Fruit fly (Drosophila melanogaster) whole organism, pupa: ENCODE measurements around the gene Papst2.

Experiments used
- CG13204 ChIP-seq: fragments of 200-800 bp; sonication (Bioruptor generic); optimal IDR thresholded peaks from 2 replicates; lab custom pipeline; 2018; ENCODE audit warnings: missing biosample characterization, mild to moderate bottlenecking, missing genetic modification characterization, moderate library complexity
- CG32121 ChIP-seq: fragments of 200-800 bp; sonication (Bioruptor generic); IDR thresholded peaks from 2 replicates; pipeline ENCODE4 v1.3.6; 2022; ENCODE audit warnings: missing biosample characterization, missing genetic modification characterization
- CG8159 ChIP-seq: fragments of 200-800 bp; sonication (Bioruptor generic); optimal IDR thresholded peaks from 3 replicates; lab custom pipeline; 2018; ENCODE audit warnings: missing biosample characterization, mild to moderate bottlenecking, missing genetic modification characterization, moderate library complexity
- CG8301 ChIP-seq: fragments of 200-800 bp; sonication (Bioruptor generic); optimal IDR thresholded peaks from 2 replicates; lab custom pipeline; 2018; ENCODE audit warnings: missing biosample characterization, mild to moderate bottlenecking, missing genetic modification characterization
- D1 ChIP-seq: fragments of 200-800 bp; sonication (Bioruptor generic); optimal IDR thresholded peaks from 2 replicates; lab custom pipeline; 2018; ENCODE audit warnings: missing biosample characterization, mild to moderate bottlenecking, missing genetic modification characterization, moderate library complexity
- Pif1A ChIP-seq: fragments of 200-800 bp; sonication (Bioruptor generic); optimal IDR thresholded peaks from 3 replicates; lab custom pipeline; 2016; ENCODE audit warnings: missing biosample characterization, missing genetic modification characterization
- Pif1B ChIP-seq: fragments of 200-800 bp; sonication (Bioruptor generic); optimal IDR thresholded peaks from 3 replicates; lab custom pipeline; 2016; ENCODE audit warnings: missing biosample characterization, missing genetic modification characterization
- rn ChIP-seq: fragments of 200-800 bp; sonication (Bioruptor generic); IDR thresholded peaks from 2 replicates; pipeline ENCODE4 v1.3.6; 2022; ENCODE audit warnings: missing biosample characterization, missing genetic modification characterization

DNA sequence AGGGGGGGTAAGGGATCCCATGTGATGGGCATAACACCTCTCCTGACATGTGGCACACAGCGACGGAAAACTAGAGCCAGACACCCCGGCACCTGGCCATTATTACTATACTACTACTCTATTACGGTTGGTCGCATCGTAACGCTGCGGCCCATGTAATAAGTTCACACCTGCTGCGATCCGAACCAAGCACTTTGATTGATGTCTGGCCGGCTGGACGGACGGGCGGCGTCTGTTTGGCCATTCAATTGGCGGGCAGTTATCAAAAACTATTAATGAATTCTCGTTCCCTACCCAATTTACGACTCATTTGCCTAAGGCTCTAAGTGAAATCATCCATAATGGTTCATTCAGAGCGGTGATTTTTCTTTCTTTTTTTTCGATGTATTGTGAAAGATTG lies 35.1 kb upstream of the Papst2 start:
- TF ChIP-seq Pif1B (GFP tag; lab: Kevin White, UChicago) (no peak), CG13204 (GFP tag; lab: Kevin White, UChicago) (no peak), CG32121 (GFP tag; lab: Robert Waterston, UW) (no peak), D1 (no peak), rn (GFP tag; lab: Robert Waterston, UW) (no peak), CG8301 (tag; lab: Kevin White, UChicago) (no peak), CG8159 (tag; lab: Kevin White, UChicago) (no peak), Pif1A (no peak)
